Fruit fly (Drosophila melanogaster): Measurements from ENCODE around the gene mtd.
A peak's percentile ranks its signal among the peaks of the same experiment; 100 is the strongest.

The mtd gene

dm6 chr3R:5263311-5264250 lies 86.7 kb downstream of the mtd start (continued):
- TF ChIP-seq Opbp (GFP tag; IDR thresholded peaks at IDR 0.05; ENCODE audit: partially characterized antibody) (peak; percentile 33; the same call in 1 of the 3 replicates), CG32772 (GFP tag; IDR thresholded peaks at IDR 0.05) (peak; percentile 70), HLH54F (GFP tag; optimal IDR thresholded peaks at IDR 0.05) (no peak), NC2α (GFP tag; optimal IDR thresholded peaks at IDR 0.05) (no peak), Fer2 (tag; optimal IDR thresholded peaks at IDR 0.05) (peak; percentile 61), CG3847 (GFP tag; IDR thresholded peaks at IDR 0.05) (peak; percentile 82), CG10366 (GFP tag; IDR thresholded peaks at IDR 0.05) (peak; percentile 51; the same call in 1 of the 2 replicates), CG4360 (GFP tag; IDR thresholded peaks at IDR 0.05) (0 out of 2 replicates have a peak, but pooled peaks have one; percentile 24), Xrp1 (GFP tag; IDR thresholded peaks at IDR 0.05) (peak; percentile 74), CG17328 (GFP tag; IDR thresholded peaks at IDR 0.05) (peak; percentile 55), B-H2 (GFP tag; optimal IDR thresholded peaks at IDR 0.05) (no peak), Lhr (GFP tag; optimal IDR thresholded peaks at IDR 0.05) (no peak), ewg (GFP tag; optimal IDR thresholded peaks at IDR 0.05) (peak; percentile 73), CG12155 (GFP tag; optimal IDR thresholded peaks at IDR 0.05) (peak; percentile 46), NfI (GFP tag; optimal IDR thresholded peaks at IDR 0.05) (peak; percentile 80), H2.0 (GFP tag; IDR thresholded peaks at IDR 0.05) (peak; percentile 47; the same call in 1 of the 2 replicates), dan (GFP tag; IDR thresholded peaks at IDR 0.05) (no peak), Eip74EF (GFP tag; optimal IDR thresholded peaks at IDR 0.05) (peak in 1 of 2 experiments; percentile 96), peb (GFP tag; IDR thresholded peaks at IDR 0.05) (no peak), Hand (GFP tag; optimal IDR thresholded peaks at IDR 0.05) (peak; percentile 73), CG6175 (GFP tag; IDR thresholded peaks at IDR 0.05) (no peak; the same call in 2 of the 3 replicates), CG9876 (GFP tag; optimal IDR thresholded peaks at IDR 0.05) (no peak), CG12299 (tag; optimal IDR thresholded peaks at IDR 0.05) (peak; percentile 81), CG6254 (GFP tag; optimal IDR thresholded peaks at IDR 0.05) (peak; percentile 73), CG17612 (GFP tag; IDR thresholded peaks at IDR 0.05) (0 out of 2 replicates have a peak, but pooled peaks have one; percentile 4), br (optimal IDR thresholded peaks at IDR 0.05) (no peak), CG43689 (GFP tag; IDR thresholded peaks at IDR 0.05) (0 out of 2 replicates have a peak, but pooled peaks have one; percentile 42), CG1832 (GFP tag; optimal IDR thresholded peaks at IDR 0.05) (no peak), bab2 (GFP tag; optimal IDR thresholded peaks at IDR 0.05) (no peak), exex (tag; optimal IDR thresholded peaks at IDR 0.05) (peak; percentile 24), Adf1 (GFP tag; IDR thresholded peaks at IDR 0.05) (peak; percentile 39), CG11093 (GFP tag; IDR thresholded peaks at IDR 0.05) (peak; percentile 73; the same call in 1 of the 3 replicates), Ets97D (GFP tag; optimal IDR thresholded peaks at IDR 0.05) (no peak), da (GFP tag; optimal IDR thresholded peaks at IDR 0.05) (no peak), sr (GFP tag; IDR thresholded peaks at IDR 0.05) (peak; percentile 100), fd96Cb (tag; optimal IDR thresholded peaks at IDR 0.05) (peak; percentile 86), CG12104 (GFP tag; optimal IDR thresholded peaks at IDR 0.05) (peak; percentile 80), CG31365 (tag; optimal IDR thresholded peaks at IDR 0.05) (no peak), Xbp1 (GFP tag; optimal IDR thresholded peaks at IDR 0.05) (peak; percentile 82), nmo (GFP tag; optimal IDR thresholded peaks at IDR 0.05) (peak; percentile 93), CG10959 (GFP tag; IDR thresholded peaks at IDR 0.05) (0 out of 2 replicates have a peak, but pooled peaks have one; percentile 32), slou (GFP tag; optimal IDR thresholded peaks at IDR 0.05) (peak; percentile 35), Sry-β (GFP tag; optimal IDR thresholded peaks at IDR 0.05) (no peak), Hr3 (GFP tag; optimal IDR thresholded peaks at IDR 0.05) (peak; percentile 89), Doc2 (GFP tag; IDR thresholded peaks at IDR 0.05) (no peak), CG8944 (GFP tag; optimal IDR thresholded peaks at IDR 0.05) (peak; percentile 46), CG18476 (GFP tag; optimal IDR thresholded peaks at IDR 0.05) (peak; percentile 47), CG13775 (GFP tag; optimal IDR thresholded peaks at IDR 0.05) (peak; percentile 88)

Measured in whole organism, embryonic.